Fruit fly (Drosophila melanogaster): ENCODE measurements around the gene CtsL4.

dm6 chr2L:10321036-10321583 lies 35.3 kb downstream of the CtsL4 start:
- no peak for TF ChIP-seq pan (optimal IDR thresholded peaks at IDR 0.05)
- no peak for TF ChIP-seq usp (GFP tag; optimal IDR thresholded peaks at IDR 0.05)
- no peak for TF ChIP-seq EcR (GFP tag; optimal IDR thresholded peaks at IDR 0.05)
- no peak for TF ChIP-seq CG8478 (optimal IDR thresholded peaks at IDR 0.05)
- no peak for TF ChIP-seq psq (optimal IDR thresholded peaks at IDR 0.05)
